Fruit fly (Drosophila melanogaster) whole organism, prepupa: ENCODE measurements around the gene CG6847.

ENCODE experiments used
- Blimp-1 ChIP-seq: fragments of 200-800 bp; sonication (Bioruptor generic); optimal IDR thresholded peaks from 3 replicates; lab custom pipeline; 2017; ENCODE audit warnings: missing biosample characterization, missing genetic modification characterization, mild to moderate bottlenecking, moderate library complexity, missing genetic modification reagents
- CG10631 ChIP-seq: fragments of 200-800 bp; sonication (Bioruptor generic); optimal IDR thresholded peaks from 2 replicates; lab custom pipeline; 2016; ENCODE audit warnings: missing biosample characterization, missing genetic modification characterization
- CG11762 ChIP-seq: fragments of 200-800 bp; sonication (Bioruptor generic); optimal IDR thresholded peaks from 3 replicates; lab custom pipeline; 2016; ENCODE audit warnings: missing biosample characterization, missing genetic modification characterization; ENCODE audit not compliant: insufficient read depth
- CG11902 ChIP-seq: fragments of 200-800 bp; sonication (Bioruptor generic); optimal IDR thresholded peaks from 3 replicates; lab custom pipeline; 2016; ENCODE audit warnings: missing biosample characterization, missing genetic modification characterization
- CG15336 ChIP-seq: fragments of 200-800 bp; sonication (Bioruptor generic); IDR thresholded peaks from 2 replicates; pipeline ENCODE4 v1.3.6; 2022; ENCODE audit warnings: missing biosample characterization, missing genetic modification characterization
- CG1621 ChIP-seq: fragments of 200-800 bp; sonication (Bioruptor generic); optimal IDR thresholded peaks from 3 replicates; lab custom pipeline; 2018; ENCODE audit warnings: missing biosample characterization, mild to moderate bottlenecking, missing genetic modification characterization
- CG16779 ChIP-seq: fragments of 200-800 bp; sonication (Bioruptor generic); optimal IDR thresholded peaks from 3 replicates; lab custom pipeline; 2017; ENCODE audit warnings: missing biosample characterization, mild to moderate bottlenecking, missing genetic modification characterization
- CG31627 ChIP-seq: fragments of 200-800 bp; sonication (Bioruptor generic); optimal IDR thresholded peaks from 3 replicates; lab custom pipeline; 2016; ENCODE audit warnings: missing biosample characterization, missing genetic modification characterization
- CG32006 ChIP-seq: fragments of 200-800 bp; sonication (Bioruptor generic); optimal IDR thresholded peaks from 3 replicates; lab custom pipeline; 2017; ENCODE audit warnings: missing biosample characterization, mild to moderate bottlenecking, missing genetic modification characterization
- CG3919 ChIP-seq: fragments of 200-800 bp; sonication (Bioruptor generic); optimal IDR thresholded peaks from 3 replicates; lab custom pipeline; 2016; ENCODE audit warnings: missing biosample characterization, missing genetic modification characterization
- CG4318 ChIP-seq: fragments of 200-800 bp; sonication (Bioruptor generic); optimal IDR thresholded peaks from 3 replicates; lab custom pipeline; 2017; ENCODE audit warnings: missing biosample characterization, mild to moderate bottlenecking, missing genetic modification characterization
- CG6163 ChIP-seq: fragments of 200-800 bp; sonication (Bioruptor generic); IDR thresholded peaks from 3 replicates; pipeline ENCODE4 v1.3.6; 2022; ENCODE audit warnings: missing biosample characterization, missing genetic modification characterization
- CG6276 ChIP-seq: fragments of 200-800 bp; sonication (Bioruptor generic); optimal IDR thresholded peaks from 2 replicates; lab custom pipeline; 2017; ENCODE audit warnings: missing biosample characterization, mild to moderate bottlenecking, missing genetic modification characterization
- CG6792 ChIP-seq: fragments of 200-800 bp; sonication (Bioruptor generic); optimal IDR thresholded peaks from 3 replicates; lab custom pipeline; 2016; ENCODE audit warnings: missing biosample characterization, missing genetic modification characterization
- CG6808 ChIP-seq: fragments of 200-800 bp; sonication (Bioruptor generic); optimal IDR thresholded peaks from 3 replicates; lab custom pipeline; 2017; ENCODE audit warnings: missing biosample characterization, missing genetic modification characterization, mild to moderate bottlenecking, moderate library complexity, missing genetic modification reagents
- CG6854 ChIP-seq: fragments of 200-800 bp; sonication (Bioruptor generic); optimal IDR thresholded peaks from 2 replicates; lab custom pipeline; 2017; ENCODE audit warnings: missing biosample characterization, mild to moderate bottlenecking, missing genetic modification characterization
- CG8119 ChIP-seq: fragments of 200-800 bp; sonication (Bioruptor generic); IDR thresholded peaks from 3 replicates; pipeline ENCODE4 v1.3.6; 2022; ENCODE audit warnings: missing biosample characterization, missing genetic modification characterization
- CG8319 ChIP-seq: fragments of 200-800 bp; sonication (Bioruptor generic); optimal IDR thresholded peaks from 3 replicates; lab custom pipeline; 2016; ENCODE audit warnings: missing biosample characterization, missing genetic modification characterization
- CG8632 ChIP-seq: fragments of 200-800 bp; sonication (Bioruptor generic); optimal IDR thresholded peaks from 3 replicates; lab custom pipeline; 2016; ENCODE audit warnings: missing biosample characterization, missing genetic modification characterization
- Eip75B ChIP-seq: fragments of 200-800 bp; sonication (Bioruptor generic); optimal IDR thresholded peaks from 3 replicates; lab custom pipeline; 2016; ENCODE audit warnings: missing biosample characterization, missing genetic modification characterization
- Eip78C ChIP-seq: fragments of 200-800 bp; sonication (Bioruptor generic); peaks from one replicate; lab custom pipeline; 2016; ENCODE audit warnings: missing biosample characterization, missing genetic modification characterization
- Eip93F ChIP-seq: fragments of 200-800 bp; sonication (Bioruptor generic); optimal IDR thresholded peaks from 2 replicates; lab custom pipeline; 2016; ENCODE audit warnings: missing biosample characterization, mild to moderate bottlenecking, missing genetic modification characterization
- Ets21C ChIP-seq: fragments of 200-800 bp; sonication (Bioruptor generic); optimal IDR thresholded peaks from 3 replicates; lab custom pipeline; 2016; ENCODE audit warnings: missing biosample characterization, missing genetic modification characterization
- Ets96B ChIP-seq: fragments of 200-800 bp; optimal IDR thresholded peaks from 2 replicates; lab custom pipeline; 2019; ENCODE audit warnings: missing biosample characterization, mild to moderate bottlenecking, missing genetic modification characterization, moderate library complexity
- Gug ChIP-seq: fragments of 200-800 bp; sonication (Bioruptor generic); IDR thresholded peaks from 2 replicates; pipeline ENCODE4 v1.3.6; 2022; ENCODE audit warnings: missing biosample characterization, missing genetic modification characterization
- Hr38 ChIP-seq: sonication (Bioruptor generic); optimal IDR thresholded peaks from 2 replicates; lab custom pipeline; 2016; ENCODE audit warnings: missing biosample characterization, missing genetic modification characterization
- Hr4 ChIP-seq: fragments of 200-800 bp; sonication (Bioruptor generic); optimal IDR thresholded peaks from 3 replicates; lab custom pipeline; 2016; ENCODE audit warnings: missing biosample characterization, missing genetic modification characterization
- Met ChIP-seq: fragments of 200-800 bp; sonication (Bioruptor generic); optimal IDR thresholded peaks from 3 replicates; lab custom pipeline; 2016; ENCODE audit warnings: missing biosample characterization, missing genetic modification characterization
- OdsH ChIP-seq: fragments of 200-800 bp; sonication (Bioruptor generic); optimal IDR thresholded peaks from 3 replicates; lab custom pipeline; 2016; ENCODE audit warnings: missing biosample characterization, missing genetic modification characterization
- Smox ChIP-seq: fragments of 200-800 bp; sonication (Bioruptor generic); optimal IDR thresholded peaks from 3 replicates; lab custom pipeline; 2016; ENCODE audit warnings: missing biosample characterization, missing genetic modification characterization
- Sox102F ChIP-seq: fragments of 200-800 bp; sonication (Bioruptor generic); optimal IDR thresholded peaks from 2 replicates; lab custom pipeline; 2016; ENCODE audit warnings: missing biosample characterization, mild to moderate bottlenecking, missing genetic modification characterization
- Sox14 ChIP-seq: fragments of 200-800 bp; sonication (Bioruptor generic); optimal IDR thresholded peaks from 3 replicates; lab custom pipeline; 2016; ENCODE audit warnings: missing biosample characterization, missing genetic modification characterization
- Sox15 ChIP-seq: fragments of 200-800 bp; sonication (Bioruptor generic); optimal IDR thresholded peaks from 3 replicates; lab custom pipeline; 2016; ENCODE audit warnings: missing biosample characterization, missing genetic modification characterization
- achi ChIP-seq: fragments of 200-800 bp; sonication (Bioruptor generic); optimal IDR thresholded peaks from 3 replicates; lab custom pipeline; 2016; ENCODE audit warnings: missing biosample characterization, missing genetic modification characterization
- acj6 ChIP-seq: fragments of 200-800 bp; sonication (Bioruptor generic); optimal IDR thresholded peaks from 3 replicates; lab custom pipeline; 2016; ENCODE audit warnings: missing biosample characterization, missing genetic modification characterization
- cyc ChIP-seq: fragments of 200-800 bp; sonication (Bioruptor generic); optimal IDR thresholded peaks from 3 replicates; lab custom pipeline; 2016; ENCODE audit warnings: missing biosample characterization, missing genetic modification characterization
- dsx ChIP-seq: fragments of 200-800 bp; optimal IDR thresholded peaks from 3 replicates; lab custom pipeline; 2019; ENCODE audit warnings: missing biosample characterization, mild to moderate bottlenecking, missing genetic modification characterization, moderate library complexity; ENCODE audit not compliant: poor library complexity, severe bottlenecking
- eg ChIP-seq: fragments of 200-800 bp; sonication (Bioruptor generic); IDR thresholded peaks from 3 replicates; pipeline ENCODE4 v1.3.6; 2022; ENCODE audit warnings: missing biosample characterization, missing genetic modification characterization
- esn ChIP-seq: fragments of 200-800 bp; sonication (Bioruptor generic); optimal IDR thresholded peaks from 2 replicates; lab custom pipeline; 2016; ENCODE audit warnings: missing biosample characterization, mild to moderate bottlenecking, missing genetic modification characterization, moderate library complexity
- fd59A ChIP-seq: fragments of 200-800 bp; sonication (Bioruptor generic); optimal IDR thresholded peaks from 2 replicates; lab custom pipeline; 2017; ENCODE audit warnings: missing biosample characterization, mild to moderate bottlenecking, missing genetic modification characterization, missing genetic modification reagents
- fkh ChIP-seq: fragments of 200-800 bp; sonication (Bioruptor generic); optimal IDR thresholded peaks from 3 replicates; lab custom pipeline; 2017; ENCODE audit warnings: missing biosample characterization, mild to moderate bottlenecking, missing genetic modification characterization, moderate library complexity
- lz ChIP-seq: fragments of 200-800 bp; sonication (Bioruptor generic); optimal IDR thresholded peaks from 3 replicates; lab custom pipeline; 2016; ENCODE audit warnings: missing biosample characterization, missing genetic modification characterization
- net ChIP-seq: fragments of 200-800 bp; sonication (Bioruptor generic); optimal IDR thresholded peaks from 3 replicates; lab custom pipeline; 2016; ENCODE audit warnings: missing biosample characterization, missing genetic modification characterization
- pdm3 ChIP-seq: fragments of 200-800 bp; sonication (Bioruptor generic); optimal IDR thresholded peaks from 3 replicates; lab custom pipeline; 2016; ENCODE audit warnings: missing biosample characterization, missing genetic modification characterization
- salr ChIP-seq, 2 experiments: fragments of 200-800 bp; sonication (Bioruptor generic); optimal IDR thresholded peaks; 3 replicates each; lab custom pipeline; 2016 to 2018; ENCODE audit warnings: missing biosample characterization in 2 of 2, missing genetic modification characterization in 2 of 2, mild to moderate bottlenecking in 1 of 2
- spab ChIP-seq: fragments of 200-800 bp; sonication (Bioruptor generic); optimal IDR thresholded peaks from 2 replicates; lab custom pipeline; 2017; ENCODE audit warnings: missing biosample characterization, mild to moderate bottlenecking, missing genetic modification characterization, missing genetic modification reagents
- ss ChIP-seq, 2 experiments: fragments of 200-800 bp; sonication (Bioruptor generic); optimal IDR thresholded peaks; 2 replicates in 1 of 2; 3 replicates in 1 of 2; lab custom pipeline; 2017 to 2018; ENCODE audit warnings: mild to moderate bottlenecking in 2 of 2, missing biosample characterization in 2 of 2, missing genetic modification characterization in 2 of 2, moderate library complexity in 1 of 2
- svp ChIP-seq: fragments of 200-800 bp; sonication (Bioruptor generic); peaks from one replicate; lab custom pipeline; 2016; ENCODE audit warnings: missing biosample characterization, missing genetic modification characterization
- topi ChIP-seq: fragments of 200-800 bp; sonication (Bioruptor generic); optimal IDR thresholded peaks from 3 replicates; lab custom pipeline; 2016; ENCODE audit warnings: missing biosample characterization, missing genetic modification characterization
- vri ChIP-seq: fragments of 200-800 bp; sonication (Bioruptor generic); optimal IDR thresholded peaks from 3 replicates; lab custom pipeline; 2016; ENCODE audit warnings: missing biosample characterization, mild to moderate bottlenecking, missing genetic modification characterization

CG6847 gene

DNA sequence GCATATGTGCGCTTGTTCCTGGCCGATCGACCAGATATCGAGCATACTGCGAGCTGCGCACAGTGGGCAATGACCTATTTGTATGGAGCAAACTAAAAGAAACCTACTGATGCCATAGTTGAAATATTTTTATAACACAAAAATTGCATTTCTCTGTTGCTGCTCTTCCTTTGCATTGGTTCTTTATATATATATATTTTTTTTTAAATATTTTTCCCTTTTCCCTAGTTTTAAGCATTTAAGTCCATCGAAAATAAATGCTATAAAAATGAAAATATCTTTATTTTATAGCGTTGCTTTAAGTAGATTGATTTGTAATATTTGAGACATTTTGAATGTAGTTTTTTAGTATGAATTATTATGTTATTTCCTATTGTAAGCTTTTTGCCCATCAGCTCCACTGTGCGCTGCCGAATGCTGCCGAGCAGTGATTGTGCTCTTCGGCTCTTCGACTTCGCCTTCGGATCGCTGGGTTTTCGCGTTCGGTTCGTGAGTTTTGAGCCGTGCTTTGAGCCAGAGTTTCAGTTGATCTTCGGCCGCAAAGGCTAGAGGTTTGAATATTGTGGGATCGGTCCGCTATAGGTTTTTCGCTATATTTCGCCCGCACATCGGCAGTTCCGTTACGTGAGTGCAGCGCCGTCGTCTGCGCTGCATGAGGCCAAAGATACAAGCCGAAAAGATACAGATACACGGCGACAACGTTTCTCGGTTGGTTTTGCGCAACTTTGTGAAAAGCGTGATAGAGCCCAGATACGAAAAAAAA is at the start of gene CG6847:
CG6847 (plus strand) TSS at position 522 of the 763 bp plus-strand sequence.
- TF ChIP-seq CG8319 (GFP tag; lab: Kevin White, UChicago) = peak; percentile 21
- peak; percentile 4 for TF ChIP-seq fkh (GFP tag; lab: Kevin White, UChicago)
- TF ChIP-seq Gug (GFP tag; lab: Robert Waterston, UW) = peak; percentile 59
- peak; percentile 90 for TF ChIP-seq CG4318
- TF ChIP-seq Sox102F (GFP tag; lab: Kevin White, UChicago) = peak; percentile 66
- peak; percentile 48 for TF ChIP-seq CG11762 (GFP tag; lab: Kevin White, UChicago)
- TF ChIP-seq eg (GFP tag; lab: Robert Waterston, UW) = peak; percentile 73
- TF ChIP-seq CG1621 (tag; lab: Kevin White, UChicago) = no peak
- peak; percentile 61; the same call in 2 of the 3 replicates for TF ChIP-seq CG6163 (GFP tag; lab: Robert Waterston, UW)
- peak; percentile 77 for TF ChIP-seq CG6792 (GFP tag; lab: Kevin White, UChicago)
- no peak for TF ChIP-seq Hr38
- no peak for TF ChIP-seq CG6854 (GFP tag; lab: Kevin White, UChicago)
- TF ChIP-seq lz = peak; percentile 69
- peak; percentile 62 for TF ChIP-seq pdm3 (GFP tag; lab: Kevin White, UChicago)
- peak; percentile 52 for TF ChIP-seq CG6808 (GFP tag; lab: Kevin White, UChicago)
- TF ChIP-seq Blimp-1 = no peak
- TF ChIP-seq net (GFP tag; lab: Kevin White, UChicago) = peak; percentile 78
- TF ChIP-seq topi (GFP tag; lab: Kevin White, UChicago) = peak; percentile 72
- peak; percentile 67 for TF ChIP-seq acj6 (GFP tag; lab: Kevin White, UChicago)
- peak; percentile 65 for TF ChIP-seq dsx (GFP tag; lab: Kevin White, UChicago)
- TF ChIP-seq svp (GFP tag; lab: Kevin White, UChicago) = peak; percentile 92
- peak; percentile 72 for TF ChIP-seq Eip75B (GFP tag; lab: Kevin White, UChicago)
- TF ChIP-seq cyc (GFP tag; lab: Kevin White, UChicago) = peak; percentile 58
- TF ChIP-seq CG31627 = peak; percentile 42
- TF ChIP-seq Eip78C = peak; percentile 92
- peak; percentile 81 for TF ChIP-seq CG8119
- TF ChIP-seq CG6276 (GFP tag; lab: Kevin White, UChicago) = peak; percentile 80
- peak; percentile 59 for TF ChIP-seq Smox (GFP tag; lab: Kevin White, UChicago)
- peak; percentile 88 for TF ChIP-seq CG8632
- peak; percentile 70 to 82 for TF ChIP-seq ss (GFP tag; optimal IDR thresholded peaks at IDR 0.05; lab: Kevin White, UChicago)
- peak; percentile 85 for TF ChIP-seq achi (GFP tag; lab: Kevin White, UChicago)
- TF ChIP-seq CG32006 (GFP tag; lab: Kevin White, UChicago) = peak; percentile 94
- TF ChIP-seq Ets96B = peak; percentile 36
- peak; percentile 75 for TF ChIP-seq CG10631
- peak; percentile 50 for TF ChIP-seq fd59A (GFP tag; lab: Kevin White, UChicago)
- TF ChIP-seq Sox15 = peak; percentile 55
- peak; percentile 82 for TF ChIP-seq esn (GFP tag; lab: Kevin White, UChicago)
- peak; percentile 50 for TF ChIP-seq CG3919 (GFP tag; lab: Kevin White, UChicago)
- peak; percentile 66 for TF ChIP-seq Met
- TF ChIP-seq CG15336 (GFP tag; lab: Robert Waterston, UW) = peak; percentile 52
- peak; percentile 45 for TF ChIP-seq CG16779 (tag; lab: Kevin White, UChicago)
- peak; percentile 86 for TF ChIP-seq OdsH
- peak; percentile 23 for TF ChIP-seq vri (GFP tag; lab: Kevin White, UChicago)
- peak; percentile 58 for TF ChIP-seq Sox14 (GFP tag; lab: Kevin White, UChicago)
- no peak for TF ChIP-seq Ets21C (GFP tag; lab: Kevin White, UChicago)
- TF ChIP-seq spab (GFP tag; lab: Kevin White, UChicago) = peak; percentile 54
- no peak for TF ChIP-seq Eip93F (GFP tag; lab: Kevin White, UChicago)
- TF ChIP-seq salr (GFP tag; optimal IDR thresholded peaks at IDR 0.05; lab: Kevin White, UChicago) = peak in 1 of 2 experiments; percentile 81
- TF ChIP-seq Hr4 (GFP tag; lab: Kevin White, UChicago) = peak; percentile 76
- peak; percentile 27 for TF ChIP-seq CG11902
